Fruit fly (Drosophila melanogaster) S2 (cell line): ENCODE measurements around the gene CG14742.

Experiments
- CG8478 ChIP-seq: fragments of >200 bp; optimal IDR thresholded peaks from 2 replicates; lab custom pipeline; 2018
- CTCF ChIP-seq, 2 experiments: fragments of >200 bp; optimal IDR thresholded peaks; 2 replicates each; lab custom pipeline; 2018

dm6 chr3R:12166086-12166485, 48.2 kb upstream of the CG14742 start, which contains the start of gene Cpn:
- TF ChIP-seq CG8478 (lab: Kevin White, UChicago) (no peak), CTCF (optimal IDR thresholded peaks at IDR 0.05; lab: Kevin White, UChicago) (no peak)
